Worm (Caenorhabditis elegans): ENCODE measurements around the gene prmt-5.

prmt-5 gene

DNA sequence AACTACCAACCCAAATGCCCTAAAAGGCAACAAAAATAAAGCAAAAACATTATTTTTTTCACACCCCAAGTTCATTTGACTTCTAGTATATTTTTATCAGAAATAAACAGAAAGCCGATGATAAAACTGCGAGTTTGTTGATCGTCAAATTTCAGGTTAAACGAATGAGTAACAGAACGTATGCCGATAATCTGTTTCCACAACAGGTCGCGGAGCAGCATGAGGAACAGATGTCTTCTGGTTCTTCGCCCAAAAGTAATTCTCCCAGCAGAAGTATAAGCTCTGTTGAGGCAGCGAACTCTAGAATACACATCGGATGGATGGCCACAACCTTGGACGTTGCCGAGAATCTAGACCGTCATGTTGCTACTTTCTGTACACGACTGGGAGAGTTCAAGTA, at the start of gene prmt-5:
TSS of gene prmt-5 (plus strand) at position 141 of the 400 bp plus-strand sequence.
- no peak for TF ChIP-seq jun-1 (tag; optimal IDR thresholded peaks at IDR 0.05)
- peak; percentile 81; the same call in 1 of the 2 replicates for TF ChIP-seq pha-4 (GFP tag; IDR thresholded peaks at IDR 0.05)
- no peak for TF ChIP-seq pha-4 (tag; optimal IDR thresholded peaks at IDR 0.05)
- TF ChIP-seq nhr-11 (tag; optimal IDR thresholded peaks at IDR 0.05) = no peak
- TF ChIP-seq fos-1 (tag; optimal IDR thresholded peaks at IDR 0.05) = no peak
- peak; percentile 88 for TF ChIP-seq zfp-3 (GFP tag; conservative IDR thresholded peaks at IDR 0.05)
- TF ChIP-seq cey-2 (tag; optimal IDR thresholded peaks at IDR 0.05; ENCODE audit: borderline replicate concordance, insufficient read depth) = no peak
- no peak for TF ChIP-seq lin-15B (tag; optimal IDR thresholded peaks at IDR 0.05)
- TF ChIP-seq hlh-11 (tag; optimal IDR thresholded peaks at IDR 0.05) = peak; percentile 51
- peak; percentile 23 for TF ChIP-seq mes-2 (tag; optimal IDR thresholded peaks at IDR 0.05; ENCODE audit: poor library complexity, severe bottlenecking)
- TF ChIP-seq dmd-9 (GFP tag; IDR thresholded peaks at IDR 0.05) = no peak
- TF ChIP-seq hlh-30 (tag; optimal IDR thresholded peaks at IDR 0.05; ENCODE audit: insufficient read depth) = no peak
- no peak for TF ChIP-seq ztf-7 (tag; optimal IDR thresholded peaks at IDR 0.05)
- TF ChIP-seq daf-19 (GFP tag; conservative IDR thresholded peaks at IDR 0.05) = no peak
- TF ChIP-seq F10B5.3 (tag; optimal IDR thresholded peaks at IDR 0.05) = no peak
- no peak for TF ChIP-seq dmd-8 (GFP tag; IDR thresholded peaks at IDR 0.05)
- TF ChIP-seq lin-13 (GFP tag; optimal IDR thresholded peaks at IDR 0.05) = no peak
- TF ChIP-seq snpc-1.2 (GFP tag; IDR thresholded peaks at IDR 0.05) = no peak
- TF ChIP-seq nhr-76 (tag; optimal IDR thresholded peaks at IDR 0.05) = no peak
- TF ChIP-seq spr-1 (tag; optimal IDR thresholded peaks at IDR 0.05) = peak; percentile 45
- TF ChIP-seq zip-11 (GFP tag; IDR thresholded peaks at IDR 0.05) = no peak
- TF ChIP-seq attf-4 (tag; optimal IDR thresholded peaks at IDR 0.05) = no peak
- TF ChIP-seq tag-97 (GFP tag; IDR thresholded peaks at IDR 0.05) = no peak
- TF ChIP-seq lin-29 (GFP tag; IDR thresholded peaks at IDR 0.05) = no peak
- TF ChIP-seq daf-16 (GFP tag; optimal IDR thresholded peaks at IDR 0.05) = peak; percentile 25 to 57
- TF ChIP-seq daf-16 (tag; optimal IDR thresholded peaks at IDR 0.05) = peak; percentile 55
- peak; percentile 30 for TF ChIP-seq rbr-2 (tag; optimal IDR thresholded peaks at IDR 0.05)
- TF ChIP-seq ceh-20 (GFP tag; IDR thresholded peaks at IDR 0.05) = 0 out of 2 replicates have a peak, but pooled peaks have one; percentile 8
- no peak for TF ChIP-seq ZK337.2 (GFP tag; IDR thresholded peaks at IDR 0.05)
- TF ChIP-seq lin-38 (GFP tag; IDR thresholded peaks at IDR 0.05) = peak; percentile 79
- no peak for TF ChIP-seq mxl-3 (GFP tag; optimal IDR thresholded peaks at IDR 0.05)
- no peak for TF ChIP-seq unc-39 (tag; optimal IDR thresholded peaks at IDR 0.05)
- no peak for TF ChIP-seq mdt-29 (GFP tag; IDR thresholded peaks at IDR 0.05)
- TF ChIP-seq Y5F2A.4 (GFP tag; optimal IDR thresholded peaks at IDR 0.05) = peak; percentile 47
- peak; percentile 79 for TF ChIP-seq gei-8 (GFP tag; optimal IDR thresholded peaks at IDR 0.05)
- no peak for TF ChIP-seq nhr-41 (GFP tag; IDR thresholded peaks at IDR 0.05)
- no peak for TF ChIP-seq pqm-1 (tag; optimal IDR thresholded peaks at IDR 0.05)
- TF ChIP-seq lin-39 (tag; optimal IDR thresholded peaks at IDR 0.05) = no peak
- no peak for TF ChIP-seq aly-2 (tag; optimal IDR thresholded peaks at IDR 0.05)
- TF ChIP-seq F49E8.2 (tag; optimal IDR thresholded peaks at IDR 0.05; ENCODE audit: borderline replicate concordance) = peak; percentile 50
- no peak for TF ChIP-seq zfp-2 (tag; optimal IDR thresholded peaks at IDR 0.05)
- peak; percentile 38 for TF ChIP-seq nhr-77 (tag; optimal IDR thresholded peaks at IDR 0.05)
- peak; percentile 72; the same call in 1 of the 2 replicates for TF ChIP-seq egl-43 (GFP tag; IDR thresholded peaks at IDR 0.05)
- peak; percentile 44 for TF ChIP-seq nhr-10 (tag; optimal IDR thresholded peaks at IDR 0.05)
- TF ChIP-seq ceh-62 (tag; optimal IDR thresholded peaks at IDR 0.05) = no peak
- peak; percentile 50 for TF ChIP-seq aha-1 (tag)
- no peak for TF ChIP-seq hmg-1.1 (GFP tag; IDR thresholded peaks at IDR 0.05)
- no peak for TF ChIP-seq php-3 (GFP tag; IDR thresholded peaks at IDR 0.05)
- TF ChIP-seq duxl-1 (tag; optimal IDR thresholded peaks at IDR 0.05; ENCODE audit: poor library complexity) = peak; percentile 74
- peak; percentile 85 for TF ChIP-seq arid-1 (GFP tag; conservative IDR thresholded peaks at IDR 0.05)
- peak; percentile 67 for TF ChIP-seq tra-1 (GFP tag; IDR thresholded peaks at IDR 0.05)
- peak in 1 of 2 experiments; percentile 54 for TF ChIP-seq lsy-2 (tag; optimal IDR thresholded peaks at IDR 0.05)
- no peak for TF ChIP-seq ztf-11 (tag; optimal IDR thresholded peaks at IDR 0.05)
